Fruit fly (Drosophila melanogaster) whole organism, embryonic: ENCODE measurements around the gene PH4alphaPV.

Experiments used
- Antp ChIP-seq: fragments of 200-800 bp; sonication (Bioruptor generic); optimal IDR thresholded peaks from 3 replicates; lab custom pipeline; 2016; ENCODE audit warnings: missing biosample characterization, missing genetic modification characterization
- CG31365 ChIP-seq: fragments of 200-800 bp; sonication (Bioruptor generic); optimal IDR thresholded peaks from 2 replicates; lab custom pipeline; 2018; ENCODE audit warnings: missing biosample characterization, mild to moderate bottlenecking, missing genetic modification characterization
- CG3838 ChIP-seq: fragments of 200-800 bp; sonication (Bioruptor generic); optimal IDR thresholded peaks from 3 replicates; lab custom pipeline; 2016; ENCODE audit warnings: missing biosample characterization, missing genetic modification characterization
- CG6791 ChIP-seq: fragments of 200-800 bp; sonication (Bioruptor generic); IDR thresholded peaks from 3 replicates; pipeline ENCODE4 v1.3.6; 2022; ENCODE audit warnings: missing biosample characterization, missing genetic modification characterization; ENCODE audit not compliant: partially characterized antibody
- CG8290 ChIP-seq, 3 experiments: fragments of 200-800 bp; sonication (Bioruptor generic); optimal IDR thresholded peaks; 2 replicates each; lab custom pipeline; 2016 to 2019; ENCODE audit warnings: missing biosample characterization in 3 of 3, missing genetic modification characterization in 3 of 3, mild to moderate bottlenecking in 2 of 3, moderate library complexity in 1 of 3
- CG8924 ChIP-seq: fragments of 200-800 bp; optimal IDR thresholded peaks from 3 replicates; lab custom pipeline; 2019; ENCODE audit warnings: missing biosample characterization, mild to moderate bottlenecking, missing genetic modification characterization, moderate library complexity
- Ets65A ChIP-seq: fragments of 200-800 bp; sonication (Bioruptor generic); peaks from one replicate; lab custom pipeline; 2016; ENCODE audit warnings: missing biosample characterization, missing genetic modification characterization
- MBD-R2 ChIP-seq: fragments of 200-800 bp; sonication (Bioruptor generic); IDR thresholded peaks from 2 replicates; pipeline ENCODE4 v1.3.6; 2022; ENCODE audit warnings: missing biosample characterization, missing genetic modification characterization
- Nf-YC ChIP-seq: fragments of 200-800 bp; optimal IDR thresholded peaks from 3 replicates; lab custom pipeline; 2019; ENCODE audit warnings: missing biosample characterization, mild to moderate bottlenecking, missing genetic modification characterization, moderate library complexity
- corto ChIP-seq: fragments of 200-800 bp; sonication (Bioruptor generic); optimal IDR thresholded peaks from 2 replicates; lab custom pipeline; 2016; ENCODE audit warnings: missing biosample characterization, mild to moderate bottlenecking, missing genetic modification characterization, moderate library complexity
- sqz ChIP-seq: fragments of 200-800 bp; sonication (Bioruptor generic); optimal IDR thresholded peaks from 3 replicates; lab custom pipeline; 2018; ENCODE audit warnings: missing biosample characterization, mild to moderate bottlenecking, missing genetic modification characterization

- TF ChIP-seq CG3838 (GFP tag; lab: Kevin White, UChicago) (no peak), MBD-R2 (GFP tag; lab: Robert Waterston, UW) (no peak), CG31365 (no peak), corto (no peak), CG6791 (GFP tag; lab: Robert Waterston, UW) (no peak), CG8924 (tag; lab: Kevin White, UChicago) (no peak), Antp (no peak), Nf-YC (tag; lab: Kevin White, UChicago) (no peak), Ets65A (peak; percentile 19), sqz (GFP tag; lab: Kevin White, UChicago) (no peak), CG8290 (GFP tag; optimal IDR thresholded peaks at IDR 0.05; lab: Kevin White, UChicago) (no peak), CG8290 (tag; optimal IDR thresholded peaks at IDR 0.05; lab: Kevin White, UChicago) (no peak)
These were observed 44.5 kb downstream of the PH4alphaPV start, which contains the start of gene PH4alphaNE3 for dm6 chr3R:30603881-30604280.
